Fruit fly (Drosophila melanogaster) whole organism, embryonic: ENCODE results near the gene bun.

Source experiments
- Adf1 ChIP-seq: fragments of 200-800 bp; sonication (Bioruptor generic); IDR thresholded peaks from 2 replicates; pipeline ENCODE4 v1.3.6; 2022; ENCODE audit warnings: missing biosample characterization, missing genetic modification characterization
- CG10147 ChIP-seq: fragments of 200-800 bp; sonication (Bioruptor generic); optimal IDR thresholded peaks from 2 replicates; lab custom pipeline; 2019; ENCODE audit warnings: missing biosample characterization, mild to moderate bottlenecking, missing genetic modification characterization, moderate library complexity
- CG10321 ChIP-seq: fragments of 200-800 bp; sonication (Bioruptor generic); IDR thresholded peaks from 2 replicates; pipeline ENCODE4 v1.3.6; 2022; ENCODE audit warnings: missing biosample characterization, missing genetic modification characterization
- CG10366 ChIP-seq: fragments of 200-800 bp; sonication (Bioruptor generic); IDR thresholded peaks from 2 replicates; pipeline ENCODE4 v1.3.6; 2022; ENCODE audit warnings: missing biosample characterization, missing genetic modification characterization
- CG11695 ChIP-seq: fragments of 200-800 bp; sonication (Bioruptor generic); IDR thresholded peaks from 3 replicates; pipeline ENCODE4 v1.3.6; 2022; ENCODE audit warnings: missing biosample characterization, missing genetic modification characterization
- CG11723 ChIP-seq: fragments of 200-800 bp; sonication (Bioruptor generic); optimal IDR thresholded peaks from 2 replicates; lab custom pipeline; 2017; ENCODE audit warnings: missing biosample characterization, mild to moderate bottlenecking, missing genetic modification characterization
- CG1233 ChIP-seq: fragments of 200-800 bp; sonication (Bioruptor generic); optimal IDR thresholded peaks from 4 replicates; lab custom pipeline; 2018; ENCODE audit warnings: missing biosample characterization, mild to moderate bottlenecking, missing genetic modification characterization
- CG12744 ChIP-seq: fragments of 200-800 bp; sonication (Bioruptor generic); optimal IDR thresholded peaks from 2 replicates; lab custom pipeline; 2016; ENCODE audit warnings: missing biosample characterization, missing genetic modification characterization
- CG1602 ChIP-seq: fragments of 200-800 bp; sonication (Bioruptor generic); optimal IDR thresholded peaks from 3 replicates; lab custom pipeline; 2016; ENCODE audit warnings: missing biosample characterization, missing genetic modification characterization
- CG16863 ChIP-seq: fragments of 200-800 bp; sonication (Bioruptor generic); optimal IDR thresholded peaks from 3 replicates; lab custom pipeline; 2016; ENCODE audit warnings: missing biosample characterization, missing genetic modification characterization
- CG17802 ChIP-seq: fragments of 200-800 bp; sonication (Bioruptor generic); optimal IDR thresholded peaks from 2 replicates; lab custom pipeline; 2018; ENCODE audit warnings: missing biosample characterization, mild to moderate bottlenecking, missing genetic modification characterization, moderate library complexity
- CG18011 ChIP-seq: fragments of 200-800 bp; sonication (Bioruptor generic); optimal IDR thresholded peaks from 2 replicates; lab custom pipeline; 2017; ENCODE audit warnings: missing biosample characterization, missing genetic modification characterization, mild to moderate bottlenecking, moderate library complexity, missing genotype
- CG2199 ChIP-seq: fragments of 200-800 bp; sonication (Bioruptor generic); IDR thresholded peaks from 3 replicates; pipeline ENCODE4 v1.3.6; 2022; ENCODE audit warnings: missing biosample characterization, missing genetic modification characterization
- CG3065 ChIP-seq: fragments of 200-800 bp; sonication (Bioruptor generic); optimal IDR thresholded peaks from 2 replicates; lab custom pipeline; 2016; ENCODE audit warnings: missing biosample characterization, missing genetic modification characterization
- CG31388 ChIP-seq: fragments of 200-800 bp; sonication (Bioruptor generic); optimal IDR thresholded peaks from 2 replicates; lab custom pipeline; 2016; ENCODE audit warnings: missing biosample characterization, missing genetic modification characterization
- CG4360 ChIP-seq: fragments of 200-800 bp; sonication (Bioruptor generic); IDR thresholded peaks from 2 replicates; pipeline ENCODE4 v1.3.6; 2022; ENCODE audit warnings: missing biosample characterization, missing genetic modification characterization
- CG4424 ChIP-seq: fragments of 200-800 bp; sonication (Bioruptor generic); optimal IDR thresholded peaks from 3 replicates; lab custom pipeline; 2016; ENCODE audit warnings: missing biosample characterization, missing genetic modification characterization
- Camta ChIP-seq: fragments of 200-800 bp; sonication (Bioruptor generic); optimal IDR thresholded peaks from 2 replicates; lab custom pipeline; 2016; ENCODE audit warnings: missing biosample characterization, missing genetic modification characterization
- E2f1 ChIP-seq: fragments of 200-800 bp; sonication (Bioruptor generic); IDR thresholded peaks from 2 replicates; pipeline ENCODE4 v1.3.6; 2022; ENCODE audit warnings: missing biosample characterization, missing genetic modification characterization
- Ets65A ChIP-seq: fragments of 200-800 bp; sonication (Bioruptor generic); peaks from one replicate; lab custom pipeline; 2016; ENCODE audit warnings: missing biosample characterization, missing genetic modification characterization
- HHEX ChIP-seq: fragments of 200-800 bp; sonication (Bioruptor generic); optimal IDR thresholded peaks from 3 replicates; lab custom pipeline; 2017; ENCODE audit warnings: missing biosample characterization, mild to moderate bottlenecking, missing genetic modification characterization, missing genetic modification reagents
- MESR4 ChIP-seq: fragments of 200-800 bp; sonication (Bioruptor generic); optimal IDR thresholded peaks from 2 replicates; lab custom pipeline; 2018; ENCODE audit warnings: missing biosample characterization, mild to moderate bottlenecking, missing genetic modification characterization, moderate library complexity
- Myb ChIP-seq: fragments of 200-800 bp; sonication (Bioruptor generic); optimal IDR thresholded peaks from 2 replicates; lab custom pipeline; 2016; ENCODE audit warnings: missing biosample characterization, missing genetic modification characterization
- Neu2 ChIP-seq: fragments of 200-800 bp; sonication (Bioruptor generic); optimal IDR thresholded peaks from 3 replicates; lab custom pipeline; 2016; ENCODE audit warnings: missing biosample characterization, missing genetic modification characterization, borderline replicate concordance
- Oaz ChIP-seq: fragments of 200-800 bp; sonication (Bioruptor generic); IDR thresholded peaks from 2 replicates; pipeline ENCODE4 v1.3.6; 2022; ENCODE audit warnings: missing biosample characterization, missing genetic modification characterization
- Six4 ChIP-seq: fragments of 200-800 bp; sonication (Bioruptor generic); optimal IDR thresholded peaks from 2 replicates; lab custom pipeline; 2016; ENCODE audit warnings: missing biosample characterization, missing genetic modification characterization
- Stat92E ChIP-seq, 3 experiments: fragments of >200 bp in 2 of 3; fragments of 200-800 bp in 1 of 3; sonication (Bioruptor generic) in 1 of 3; optimal IDR thresholded peaks; 2 replicates each; lab custom pipeline; 2017 to 2019; ENCODE audit warnings: missing biosample characterization in 3 of 3, missing genetic modification characterization in 3 of 3, mild to moderate bottlenecking in 1 of 3, moderate library complexity in 1 of 3
- TFAM ChIP-seq: fragments of 200-800 bp; sonication (Bioruptor generic); optimal IDR thresholded peaks from 2 replicates; lab custom pipeline; 2017; ENCODE audit warnings: missing biosample characterization, missing genetic modification characterization, inconsistent platforms
- YL-1 ChIP-seq: fragments of 200-800 bp; sonication (Bioruptor generic); optimal IDR thresholded peaks from 3 replicates; lab custom pipeline; 2017; ENCODE audit warnings: missing biosample characterization, mild to moderate bottlenecking, missing genetic modification characterization
- ase ChIP-seq: fragments of 200-800 bp; sonication (Bioruptor generic); IDR thresholded peaks from 3 replicates; pipeline ENCODE4 v1.3.6; 2022; ENCODE audit warnings: missing biosample characterization, missing genetic modification characterization
- br ChIP-seq: fragments of >200 bp; optimal IDR thresholded peaks from 2 replicates; lab custom pipeline; 2017
- caup ChIP-seq: fragments of 200-800 bp; sonication (Bioruptor generic); optimal IDR thresholded peaks from 3 replicates; lab custom pipeline; 2017; ENCODE audit warnings: missing biosample characterization, mild to moderate bottlenecking, missing genetic modification characterization, moderate library complexity; ENCODE audit not compliant: severe bottlenecking
- ci ChIP-seq: fragments of 200-800 bp; sonication (Bioruptor generic); IDR thresholded peaks from 3 replicates; pipeline ENCODE4 v1.3.6; 2022; ENCODE audit warnings: missing biosample characterization, missing genetic modification characterization
- dmrt99B ChIP-seq: fragments of 200-800 bp; sonication (Bioruptor generic); optimal IDR thresholded peaks from 2 replicates; lab custom pipeline; 2018; ENCODE audit warnings: missing biosample characterization, mild to moderate bottlenecking, missing genetic modification characterization, moderate library complexity
- emc ChIP-seq: fragments of 200-800 bp; sonication (Bioruptor generic); optimal IDR thresholded peaks from 2 replicates; lab custom pipeline; 2016; ENCODE audit warnings: missing biosample characterization, missing genetic modification characterization
- fd3F ChIP-seq: fragments of 200-800 bp; sonication (Bioruptor generic); optimal IDR thresholded peaks from 2 replicates; lab custom pipeline; 2018; ENCODE audit warnings: missing biosample characterization, mild to moderate bottlenecking, missing genetic modification characterization, moderate library complexity
- fru ChIP-seq: fragments of >200 bp; optimal IDR thresholded peaks from 2 replicates; lab custom pipeline; 2017
- hth ChIP-seq: fragments of >200 bp; optimal IDR thresholded peaks from 2 replicates; lab custom pipeline; 2017; ENCODE audit warnings: inconsistent platforms
- insv ChIP-seq, 2 experiments: fragments of 200-800 bp; sonication (Bioruptor generic); optimal IDR thresholded peaks; 3 replicates each; lab custom pipeline; 2016 to 2018; ENCODE audit warnings: missing biosample characterization in 2 of 2, missing genetic modification characterization in 2 of 2
- jigr1 ChIP-seq: fragments of 200-800 bp; sonication (Bioruptor generic); IDR thresholded peaks from 3 replicates; pipeline ENCODE4 v1.3.6; 2022; ENCODE audit warnings: missing biosample characterization, missing genetic modification characterization
- mirr ChIP-seq: fragments of 200-800 bp; sonication (Bioruptor generic); optimal IDR thresholded peaks from 3 replicates; lab custom pipeline; 2018; ENCODE audit warnings: missing biosample characterization, mild to moderate bottlenecking, missing genetic modification characterization
- mld ChIP-seq: fragments of 200-800 bp; sonication (Bioruptor generic); IDR thresholded peaks from 3 replicates; pipeline ENCODE4 v1.3.6; 2022; ENCODE audit warnings: missing biosample characterization, missing genetic modification characterization; ENCODE audit not compliant: partially characterized antibody
- nerfin-2 ChIP-seq: fragments of 200-800 bp; sonication (Bioruptor generic); IDR thresholded peaks from 2 replicates; pipeline ENCODE4 v1.3.6; 2022; ENCODE audit warnings: missing biosample characterization, missing genetic modification characterization; ENCODE audit not compliant: partially characterized antibody
- row ChIP-seq: fragments of 200-800 bp; sonication (Bioruptor generic); IDR thresholded peaks from 3 replicates; pipeline ENCODE4 v1.3.6; 2022; ENCODE audit warnings: missing biosample characterization, missing genetic modification characterization
- salm ChIP-seq: fragments of 200-800 bp; sonication (Bioruptor generic); optimal IDR thresholded peaks from 2 replicates; lab custom pipeline; 2018; ENCODE audit warnings: missing biosample characterization, mild to moderate bottlenecking, missing genetic modification characterization
- sens ChIP-seq: fragments of 200-800 bp; sonication (Bioruptor generic); peaks from one replicate; lab custom pipeline; 2016; ENCODE audit warnings: missing biosample characterization, missing genetic modification characterization
- sens-2 ChIP-seq: fragments of 200-800 bp; sonication (Bioruptor generic); IDR thresholded peaks from 2 replicates; pipeline ENCODE4 v1.3.6; 2022; ENCODE audit warnings: missing biosample characterization, missing genetic modification characterization
- sima ChIP-seq: fragments of 200-800 bp; sonication (Bioruptor generic); optimal IDR thresholded peaks from 2 replicates; lab custom pipeline; 2016; ENCODE audit warnings: missing biosample characterization, missing genetic modification characterization
- sr ChIP-seq: fragments of 200-800 bp; sonication (Bioruptor generic); IDR thresholded peaks from 3 replicates; pipeline ENCODE4 v1.3.6; 2022; ENCODE audit warnings: missing biosample characterization, missing genetic modification characterization
- tap ChIP-seq: fragments of 200-800 bp; optimal IDR thresholded peaks from 3 replicates; lab custom pipeline; 2019; ENCODE audit warnings: missing biosample characterization, mild to moderate bottlenecking, missing genetic modification characterization, moderate library complexity
- tin ChIP-seq: fragments of 200-800 bp; sonication (Bioruptor generic); optimal IDR thresholded peaks from 3 replicates; lab custom pipeline; 2016; ENCODE audit warnings: missing biosample characterization, missing genetic modification characterization
- tna ChIP-seq: fragments of 200-800 bp; sonication (Bioruptor generic); IDR thresholded peaks from 2 replicates; pipeline ENCODE4 v1.3.6; 2022; ENCODE audit warnings: missing biosample characterization, missing genetic modification characterization; ENCODE audit not compliant: partially characterized antibody
- wor ChIP-seq: fragments of 200-800 bp; sonication (Bioruptor generic); IDR thresholded peaks from 2 replicates; pipeline ENCODE4 v1.3.6; 2022; ENCODE audit warnings: missing biosample characterization, missing genetic modification characterization

Gene bun

DNA sequence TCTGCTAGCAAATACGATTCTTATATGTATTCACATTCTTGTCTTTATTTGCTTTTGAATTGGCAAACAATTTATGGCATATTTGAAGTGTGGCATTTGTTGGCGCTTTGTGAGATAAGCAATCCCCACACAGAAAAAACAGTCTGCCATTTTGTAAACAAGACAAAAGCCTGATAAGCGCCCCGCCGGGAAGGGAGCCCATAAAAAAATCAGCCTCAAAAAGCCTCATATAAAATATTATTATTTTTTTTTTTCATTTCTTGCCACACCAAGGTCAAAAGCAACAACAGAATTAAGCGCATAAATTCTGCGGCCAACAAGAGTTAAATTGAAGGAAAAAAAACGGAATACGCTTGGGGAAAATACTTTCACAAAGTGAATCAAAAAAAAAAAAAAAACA is 71.1 kb downstream of the bun start (continued):
- TF ChIP-seq tap (tag; lab: Kevin White, UChicago) (no peak), mirr (GFP tag; lab: Kevin White, UChicago) (peak; percentile 76), CG1602 (GFP tag; lab: Kevin White, UChicago) (no peak), br (lab: Kevin White, UChicago) (no peak), CG16863 (GFP tag; lab: Kevin White, UChicago) (no peak), Six4 (no peak), CG10366 (GFP tag; lab: Robert Waterston, UW) (no peak), CG3065 (no peak), CG11723 (GFP tag; lab: Kevin White, UChicago) (no peak), MESR4 (GFP tag; lab: Kevin White, UChicago) (no peak), CG4424 (no peak), sens-2 (peak; percentile 18; the same call in 1 of the 2 replicates), HHEX (GFP tag; lab: Kevin White, UChicago) (peak; percentile 59), CG10321 (GFP tag; lab: Robert Waterston, UW) (no peak), TFAM (GFP tag; lab: Kevin White, UChicago) (no peak), CG12744 (GFP tag; lab: Kevin White, UChicago) (no peak), sr (GFP tag; lab: Robert Waterston, UW) (no peak), tin (GFP tag; lab: Kevin White, UChicago) (no peak), tna (no peak), salm (no peak), ci (GFP tag; lab: Robert Waterston, UW) (0 out of 3 replicates have a peak, but pooled peaks have one; percentile 10), Stat92E (GFP tag; optimal IDR thresholded peaks at IDR 0.05; lab: Kevin White, UChicago) (no peak), E2f1 (GFP tag; lab: Robert Waterston, UW) (no peak), YL-1 (no peak), CG10147 (GFP tag; lab: Kevin White, UChicago) (peak; percentile 9), CG11695 (GFP tag; lab: Robert Waterston, UW) (no peak), emc (GFP tag; lab: Kevin White, UChicago) (no peak), Neu2 (GFP tag; lab: Kevin White, UChicago) (no peak), Ets65A (no peak), fru (lab: Kevin White, UChicago) (no peak), ase (GFP tag; lab: Robert Waterston, UW) (no peak), fd3F (GFP tag; lab: Kevin White, UChicago) (peak; percentile 27), CG1233 (peak; percentile 15), nerfin-2 (GFP tag; lab: Robert Waterston, UW) (no peak), CG2199 (GFP tag; lab: Robert Waterston, UW) (no peak), mld (no peak), Camta (no peak), Oaz (GFP tag; lab: Robert Waterston, UW) (no peak), Myb (GFP tag; lab: Kevin White, UChicago) (no peak), insv (GFP tag; optimal IDR thresholded peaks at IDR 0.05; lab: Kevin White, UChicago) (no peak), dmrt99B (tag; lab: Kevin White, UChicago) (peak; percentile 15), CG17802 (tag; lab: Kevin White, UChicago) (no peak), sens (GFP tag; lab: Kevin White, UChicago) (peak; percentile 15), row (GFP tag; lab: Robert Waterston, UW) (no peak), CG18011 (GFP tag; lab: Kevin White, UChicago) (no peak), jigr1 (GFP tag; lab: Robert Waterston, UW) (no peak), Adf1 (GFP tag; lab: Robert Waterston, UW) (no peak), CG4360 (GFP tag; lab: Robert Waterston, UW) (no peak), wor (GFP tag; lab: Robert Waterston, UW) (no peak), CG31388 (no peak), sima (GFP tag; lab: Kevin White, UChicago) (no peak), caup (peak; percentile 59), hth (lab: Kevin White, UChicago) (no peak)
